Worm (Caenorhabditis elegans): ENCODE data around the gene glb-1.
A peak's percentile ranks its signal among the peaks of the same experiment; 100 is the strongest.

glb-1 gene

DNA sequence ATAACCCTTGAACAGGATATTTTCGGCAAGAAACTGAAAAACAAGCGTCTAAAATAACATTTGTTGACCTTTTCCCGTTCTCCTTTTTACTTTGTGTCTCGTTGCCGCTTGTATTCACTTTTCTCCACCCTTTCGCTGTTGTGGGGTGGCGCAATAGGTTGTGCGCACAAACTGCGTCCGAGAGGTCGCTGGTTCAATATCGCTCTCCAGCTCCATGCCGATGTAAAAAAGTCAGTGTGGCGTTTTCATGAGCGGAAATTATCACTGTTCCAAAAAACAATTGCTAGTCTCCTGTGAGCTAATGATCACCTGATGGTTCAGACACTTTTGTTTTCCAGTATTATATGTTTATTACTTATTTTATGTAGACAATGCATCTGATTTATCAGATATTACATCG lies 14.5 kb upstream of the glb-1 start (continued):
- no peak for TF ChIP-seq nhr-48 (tag; optimal IDR thresholded peaks at IDR 0.05)
- no peak for TF ChIP-seq fkh-10 (GFP tag; optimal IDR thresholded peaks at IDR 0.05)
- TF ChIP-seq madf-9 (GFP tag; conservative IDR thresholded peaks at IDR 0.05), result peak; percentile 65; the same call in 1 of the 2 replicates
- TF ChIP-seq R02D3.7 (tag; optimal IDR thresholded peaks at IDR 0.05), result no peak
- TF ChIP-seq pqm-1 (tag; optimal IDR thresholded peaks at IDR 0.05), result no peak
- TF ChIP-seq snpc-1.2 (GFP tag; IDR thresholded peaks at IDR 0.05), result no peak
- peak; percentile 88 for TF ChIP-seq rbr-2 (tag; optimal IDR thresholded peaks at IDR 0.05)
- TF ChIP-seq nhr-25 (tag; optimal IDR thresholded peaks at IDR 0.05; ENCODE audit: borderline replicate concordance, insufficient read depth), result peak; percentile 54
- TF ChIP-seq dmd-9 (GFP tag; IDR thresholded peaks at IDR 0.05), result no peak
- peak; percentile 10 for TF ChIP-seq nhr-11 (tag; optimal IDR thresholded peaks at IDR 0.05)
- peak; percentile 80 for TF ChIP-seq dmd-6 (GFP tag; IDR thresholded peaks at IDR 0.05)
- TF ChIP-seq egl-43 (GFP tag; IDR thresholded peaks at IDR 0.05), result no peak; the same call in 1 of the 2 replicates
- no peak for TF ChIP-seq ztf-11 (tag; optimal IDR thresholded peaks at IDR 0.05)
- TF ChIP-seq daf-8 (GFP tag; IDR thresholded peaks at IDR 0.05), result no peak
- peak; percentile 7 for TF ChIP-seq F10B5.3 (tag; optimal IDR thresholded peaks at IDR 0.05)
- TF ChIP-seq zfp-3 (GFP tag; conservative IDR thresholded peaks at IDR 0.05), result peak; percentile 81
- no peak for TF ChIP-seq fos-1 (tag; optimal IDR thresholded peaks at IDR 0.05)
- TF ChIP-seq mxl-3 (GFP tag; optimal IDR thresholded peaks at IDR 0.05), result peak; percentile 75
- TF ChIP-seq tra-1 (GFP tag; IDR thresholded peaks at IDR 0.05), result peak; percentile 71

DNA sequence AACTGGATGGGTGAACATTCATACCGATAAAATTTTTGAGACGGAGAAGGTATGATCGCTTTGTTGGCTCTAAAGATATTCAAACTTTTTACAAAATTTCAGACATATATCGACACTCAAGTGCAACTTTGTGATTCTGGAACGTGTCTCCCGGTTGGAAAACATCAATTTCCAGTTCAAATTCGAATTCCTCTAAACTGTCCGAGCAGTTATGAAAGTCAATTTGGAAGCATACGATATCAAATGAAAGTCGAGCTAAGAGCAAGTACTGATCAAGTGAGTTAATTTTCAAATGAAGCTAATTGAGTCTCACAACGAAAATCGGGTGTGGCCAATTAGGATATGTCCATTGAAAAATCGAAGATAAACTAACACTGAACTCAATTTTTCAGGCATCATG lies 11.3 kb upstream of the glb-1 start:
- TF ChIP-seq D1046.2 (GFP tag; IDR thresholded peaks at IDR 0.05), result no peak

DNA sequence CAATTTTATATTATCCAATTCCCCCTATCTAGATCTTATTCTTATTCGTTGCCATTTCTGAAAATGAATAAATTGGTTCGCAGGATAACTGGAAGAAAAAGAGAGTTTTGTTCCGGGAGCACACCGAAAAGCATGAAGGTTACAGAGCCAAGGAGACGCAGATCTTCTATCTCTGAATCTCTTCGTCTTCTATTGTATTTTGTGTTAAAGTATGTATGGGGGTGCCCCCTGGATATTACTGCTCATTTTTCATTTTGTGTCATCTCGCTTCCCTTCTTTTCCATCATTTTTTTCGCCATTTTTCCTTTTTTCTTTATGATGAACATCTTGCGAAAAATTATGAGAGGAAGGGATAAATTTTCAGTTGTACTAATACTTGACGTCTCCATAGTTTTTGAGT lies 10.6 kb upstream of the glb-1 start:
- TF ChIP-seq cey-2 (tag; optimal IDR thresholded peaks at IDR 0.05; ENCODE audit: borderline replicate concordance, insufficient read depth), result no peak
- peak in 1 of 2 experiments; percentile 72 for TF ChIP-seq unc-62 (GFP tag; optimal IDR thresholded peaks at IDR 0.05 in 1 of 2)
- TF ChIP-seq unc-62 (tag; optimal IDR thresholded peaks at IDR 0.05), result no peak

DNA sequence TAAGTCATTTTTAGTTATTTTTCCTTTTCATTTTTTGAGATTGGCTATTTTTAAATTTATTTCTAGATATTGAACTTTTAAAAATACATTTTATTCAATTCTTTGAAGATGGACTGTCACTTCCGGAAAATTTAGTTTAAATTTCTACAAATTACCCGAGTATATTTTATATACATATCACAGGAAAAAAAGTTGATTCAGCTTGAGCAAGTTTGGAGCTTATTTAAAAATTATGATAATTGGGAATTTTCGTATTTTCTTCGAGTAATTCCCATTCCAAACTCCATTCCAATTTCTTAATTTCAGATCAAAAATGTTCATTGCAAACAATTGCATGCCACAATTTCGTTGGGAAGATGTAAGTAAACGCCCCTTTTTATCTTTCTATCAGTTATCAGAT lies 6.6 kb upstream of the glb-1 start, which contains the start of gene arrd-15:
Gene arrd-15, plus strand, starts transcription at position 301 of the 400 bp plus-strand sequence.
- TF ChIP-seq aha-1 (tag) (peak; percentile 51), dmd-8 (GFP tag; IDR thresholded peaks at IDR 0.05) (no peak)

DNA sequence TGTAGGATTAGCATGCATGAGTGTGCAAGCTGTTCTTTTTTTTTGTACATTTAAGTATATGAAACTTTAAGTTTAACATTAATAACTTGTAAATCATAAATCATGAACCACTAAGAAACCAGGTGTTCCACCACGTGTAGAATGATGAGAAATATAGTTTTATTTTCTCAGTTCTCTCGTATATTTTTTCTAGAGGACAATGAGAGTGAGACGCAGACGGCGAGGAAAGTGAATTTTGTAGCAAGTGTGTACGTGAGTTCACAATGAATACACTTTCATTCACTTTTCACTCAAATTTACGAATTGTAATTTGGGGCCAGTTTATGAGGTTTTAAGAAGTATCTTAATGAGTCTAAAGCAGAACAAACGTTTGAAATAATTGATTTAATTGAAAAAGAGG lies 3.4 kb upstream of the glb-1 start:
- TF ChIP-seq mdl-1 (tag; optimal IDR thresholded peaks at IDR 0.05) (peak in 1 of 2 experiments; percentile 72), nhr-10 (tag; optimal IDR thresholded peaks at IDR 0.05) (no peak), hif-1 (tag; optimal IDR thresholded peaks at IDR 0.05) (peak in 1 of 2 experiments; percentile 90), aha-1 (tag) (peak; percentile 43), ztf-7 (tag; optimal IDR thresholded peaks at IDR 0.05) (no peak), nhr-77 (tag; optimal IDR thresholded peaks at IDR 0.05) (peak; percentile 23), hlh-30 (tag; optimal IDR thresholded peaks at IDR 0.05; ENCODE audit: insufficient read depth) (peak; percentile 35), mxl-3 (GFP tag; optimal IDR thresholded peaks at IDR 0.05) (peak; percentile 69), sdz-12 (GFP tag; optimal IDR thresholded peaks at IDR 0.05) (no peak), set-16 (GFP tag; IDR thresholded peaks at IDR 0.05) (no peak), mep-1 (tag; optimal IDR thresholded peaks at IDR 0.05) (peak; percentile 45), lsy-2 (tag; optimal IDR thresholded peaks at IDR 0.05) (peak in 1 of 2 experiments; percentile 18), daf-8 (GFP tag; IDR thresholded peaks at IDR 0.05) (no peak), nhr-28 (tag; optimal IDR thresholded peaks at IDR 0.05) (peak; percentile 99)
